In genomic region chr3L:21036257-21036957, dm6 we compare ENCODE assay signal across 1 fruit fly cellular context.
TF ChIP-seq lines count a peak whose summit lies in the region.

No protein-coding gene starts in this region.

TF ChIP-seq in whole organism, embryonic, 481 proteins besides CTCF, POLR2A, EP300 and RAD21 (continued from another document):
- TF ChIP-seq tx (GFP tag; optimal IDR thresholded peaks at IDR 0.05; lab: Kevin White, UChicago): no peak
- TF ChIP-seq CG12104 (GFP tag; optimal IDR thresholded peaks at IDR 0.05; lab: Kevin White, UChicago): no peak
- TF ChIP-seq sd (tag; optimal IDR thresholded peaks at IDR 0.05; lab: Kevin White, UChicago): peak; percentile 73
- peak; percentile 30 for TF ChIP-seq cwo (GFP tag; optimal IDR thresholded peaks at IDR 0.05; lab: Kevin White, UChicago)
- no peak for TF ChIP-seq CG9817 (tag; optimal IDR thresholded peaks at IDR 0.05; lab: Kevin White, UChicago)
- peak; percentile 67 for TF ChIP-seq bigmax (GFP tag; optimal IDR thresholded peaks at IDR 0.05; lab: Kevin White, UChicago)
- peak; percentile 26; the same call in 1 of the 3 replicates for TF ChIP-seq CG34224 (GFP tag; IDR thresholded peaks at IDR 0.05; lab: Robert Waterston, UW; ENCODE audit: partially characterized antibody)
- TF ChIP-seq CG18599 (GFP tag; optimal IDR thresholded peaks at IDR 0.05; lab: Kevin White, UChicago): peak; percentile 17
- 0 out of 2 replicates have a peak, but pooled peaks have one; percentile 5 for TF ChIP-seq HLH3B (GFP tag; IDR thresholded peaks at IDR 0.05; lab: Robert Waterston, UW)
- TF ChIP-seq CG12071 (GFP tag; optimal IDR thresholded peaks at IDR 0.05; lab: Kevin White, UChicago): no peak
- TF ChIP-seq CG18619 (GFP tag; optimal IDR thresholded peaks at IDR 0.05; lab: Kevin White, UChicago): no peak
- TF ChIP-seq salm (tag; optimal IDR thresholded peaks at IDR 0.05; lab: Kevin White, UChicago): peak; percentile 22
- TF ChIP-seq Hr39 (optimal IDR thresholded peaks at IDR 0.05; lab: Kevin White, UChicago): no peak
- no peak for TF ChIP-seq CG15696 (tag; optimal IDR thresholded peaks at IDR 0.05; lab: Kevin White, UChicago)
- no peak for TF ChIP-seq CG14860 (GFP tag; IDR thresholded peaks at IDR 0.05; lab: Robert Waterston, UW; ENCODE audit: partially characterized antibody)
- TF ChIP-seq gem (tag; optimal IDR thresholded peaks at IDR 0.05; lab: Kevin White, UChicago): no peak
- TF ChIP-seq CG9876 (GFP tag; optimal IDR thresholded peaks at IDR 0.05; lab: Kevin White, UChicago): no peak
- TF ChIP-seq Lim3 (GFP tag; IDR thresholded peaks at IDR 0.05; lab: Robert Waterston, UW): no peak
- no peak for TF ChIP-seq BEAF-32 (GFP tag; optimal IDR thresholded peaks at IDR 0.05; lab: Kevin White, UChicago)
- no peak for TF ChIP-seq D19B (GFP tag; optimal IDR thresholded peaks at IDR 0.05; lab: Kevin White, UChicago)
- TF ChIP-seq Deaf1 (tag; optimal IDR thresholded peaks at IDR 0.05; lab: Kevin White, UChicago): no peak
- no peak for TF ChIP-seq Camta (GFP tag; optimal IDR thresholded peaks at IDR 0.05; lab: Kevin White, UChicago)
- no peak for TF ChIP-seq CrebB (tag; optimal IDR thresholded peaks at IDR 0.05; lab: Kevin White, UChicago)
- TF ChIP-seq CG2678 (tag; optimal IDR thresholded peaks at IDR 0.05; lab: Kevin White, UChicago): no peak
- TF ChIP-seq B-H2 (GFP tag; optimal IDR thresholded peaks at IDR 0.05; lab: Kevin White, UChicago): no peak
- no peak for TF ChIP-seq CG4820 (GFP tag; optimal IDR thresholded peaks at IDR 0.05; lab: Kevin White, UChicago)
- no peak for TF ChIP-seq CG3163 (GFP tag; optimal IDR thresholded peaks at IDR 0.05; lab: Kevin White, UChicago)
- TF ChIP-seq dan (GFP tag; IDR thresholded peaks at IDR 0.05; lab: Robert Waterston, UW): no peak
- TF ChIP-seq NK7.1 (GFP tag; optimal IDR thresholded peaks at IDR 0.05; lab: Kevin White, UChicago): no peak
- TF ChIP-seq kni (GFP tag; optimal IDR thresholded peaks at IDR 0.05; lab: Kevin White, UChicago): no peak
- TF ChIP-seq Mes4 (GFP tag; optimal IDR thresholded peaks at IDR 0.05; lab: Kevin White, UChicago): no peak
- TF ChIP-seq CG17568 (GFP tag; optimal IDR thresholded peaks at IDR 0.05; lab: Kevin White, UChicago): peak; percentile 7
- no peak for TF ChIP-seq CG31224 (GFP tag; IDR thresholded peaks at IDR 0.05; lab: Robert Waterston, UW)
- peak; percentile 89 for TF ChIP-seq CG15073 (GFP tag; optimal IDR thresholded peaks at IDR 0.05; lab: Kevin White, UChicago)
- peak; percentile 87 for TF ChIP-seq grn (GFP tag; optimal IDR thresholded peaks at IDR 0.05; lab: Kevin White, UChicago)
- no peak for TF ChIP-seq Gug (GFP tag; IDR thresholded peaks at IDR 0.05; lab: Robert Waterston, UW)
- no peak for TF ChIP-seq HmgD (GFP tag; optimal IDR thresholded peaks at IDR 0.05; lab: Kevin White, UChicago)
- no peak for TF ChIP-seq sna (GFP tag; IDR thresholded peaks at IDR 0.05; lab: Robert Waterston, UW; ENCODE audit: partially characterized antibody)
- TF ChIP-seq CG8924 (tag; optimal IDR thresholded peaks at IDR 0.05; lab: Kevin White, UChicago): no peak
- TF ChIP-seq stc (GFP tag; IDR thresholded peaks at IDR 0.05; lab: Robert Waterston, UW): peak; percentile 40; the same call in 1 of the 2 replicates
- no peak for TF ChIP-seq ash1 (GFP tag; optimal IDR thresholded peaks at IDR 0.05; lab: Kevin White, UChicago)
- no peak for TF ChIP-seq Usf (GFP tag; optimal IDR thresholded peaks at IDR 0.05; lab: Kevin White, UChicago)
- no peak for TF ChIP-seq CG7556 (GFP tag; optimal IDR thresholded peaks at IDR 0.05; lab: Kevin White, UChicago)
- TF ChIP-seq Fer1 (GFP tag; optimal IDR thresholded peaks at IDR 0.05; lab: Kevin White, UChicago): peak; percentile 32
- TF ChIP-seq CG4707 (GFP tag; optimal IDR thresholded peaks at IDR 0.05; lab: Kevin White, UChicago): no peak
- TF ChIP-seq CG3995 (GFP tag; optimal IDR thresholded peaks at IDR 0.05; lab: Kevin White, UChicago): no peak
TF ChIP-seq in whole organism, embryonic: peak in this region for 51.
